Fruit fly (Drosophila melanogaster) Kc167 (cell line): ENCODE measurements around the gene Prp4k.

Experiments
- Myc ChIP-seq: fragments of >200 bp; optimal IDR thresholded peaks from 2 replicates; lab custom pipeline; 2017; ENCODE audit warnings: missing external identifiers
- Sin3A ChIP-seq: fragments of >200 bp; optimal IDR thresholded peaks from 2 replicates; lab custom pipeline; 2018; ENCODE audit warnings: missing external identifiers
- h ChIP-seq: fragments of >200 bp; optimal IDR thresholded peaks from 3 replicates; lab custom pipeline; 2018; ENCODE audit warnings: missing external identifiers
- insv ChIP-seq: fragments of >200 bp; optimal IDR thresholded peaks from 3 replicates; lab custom pipeline; 2018; ENCODE audit warnings: missing external identifiers
- psq ChIP-seq: fragments of >200 bp; optimal IDR thresholded peaks from 2 replicates; lab custom pipeline; 2017; ENCODE audit warnings: missing external identifiers
- ttk ChIP-seq: sonication (Bioruptor generic); optimal IDR thresholded peaks from 2 replicates; lab custom pipeline; 2017; ENCODE audit warnings: missing external identifiers

Prp4k gene

dm6 chr3L:224004-224951, 13.0 kb upstream of the Prp4k start:
- no peak for TF ChIP-seq insv (lab: Kevin White, UChicago)
- no peak for TF ChIP-seq h (lab: Kevin White, UChicago)
- TF ChIP-seq Myc (lab: Kevin White, UChicago) = no peak
- no peak for TF ChIP-seq ttk
- no peak for TF ChIP-seq psq (lab: Kevin White, UChicago)
- TF ChIP-seq Sin3A (lab: Kevin White, UChicago) = no peak

dm6 chr3L:223019-223902, 12.0 kb upstream of the Prp4k start, which contains the start of the genes pyx and CG33229:
pyx (minus strand) TSS chr3L:223069.
CG33229 (plus strand) TSS chr3L:223852.
- TF ChIP-seq Myc (lab: Kevin White, UChicago) (no peak), Sin3A (lab: Kevin White, UChicago) (no peak), ttk (no peak)

DNA sequence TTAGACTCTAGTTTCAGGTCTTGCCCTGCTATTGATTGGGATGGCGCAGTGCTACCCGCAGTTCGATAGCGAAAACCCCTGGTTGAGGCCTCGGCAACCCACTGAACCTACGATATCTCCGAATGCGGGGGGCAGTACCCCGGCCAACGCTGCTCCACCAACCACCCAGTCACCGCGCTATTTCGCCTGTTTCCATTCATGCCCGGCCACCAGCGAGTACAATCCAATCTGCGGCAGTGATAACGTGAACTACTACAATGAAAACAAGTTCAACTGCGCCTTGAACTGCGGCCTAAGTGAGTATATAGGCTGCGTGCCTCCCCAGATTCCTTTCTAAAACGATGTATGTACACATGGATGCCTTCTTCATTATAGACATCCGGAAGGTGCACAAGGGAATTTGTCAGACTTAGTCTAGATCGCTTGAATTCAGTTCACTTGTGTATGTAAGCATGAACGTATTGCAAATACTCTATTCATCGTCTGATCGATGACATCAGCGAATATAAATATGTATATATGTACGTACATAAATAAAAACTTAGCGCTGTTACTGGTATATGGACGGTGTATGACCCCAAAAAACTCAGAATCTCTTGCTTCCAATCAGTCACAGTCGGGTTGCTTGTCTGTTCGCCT, 6.3 kb upstream of the Prp4k start, which contains the start of gene CG13877:
TSS of gene CG13877 (plus strand) at position 589 of the 639 bp plus-strand sequence.
- no peak for TF ChIP-seq h (lab: Kevin White, UChicago)
- TF ChIP-seq ttk = no peak
- TF ChIP-seq insv (lab: Kevin White, UChicago) = no peak
- TF ChIP-seq Sin3A (lab: Kevin White, UChicago) = no peak
- no peak for TF ChIP-seq Myc (lab: Kevin White, UChicago)
- no peak for TF ChIP-seq psq (lab: Kevin White, UChicago)

dm6 chr3L:216325-216724, 5.1 kb upstream of the Prp4k start, which contains the start of gene Kaz1-ORFB:
Kaz1-ORFB (plus strand) TSS chr3L:216625.
- TF ChIP-seq Myc (lab: Kevin White, UChicago) (no peak), ttk (no peak), Sin3A (lab: Kevin White, UChicago) (no peak), psq (lab: Kevin White, UChicago) (no peak), insv (lab: Kevin White, UChicago) (no peak), h (lab: Kevin White, UChicago) (no peak)

DNA sequence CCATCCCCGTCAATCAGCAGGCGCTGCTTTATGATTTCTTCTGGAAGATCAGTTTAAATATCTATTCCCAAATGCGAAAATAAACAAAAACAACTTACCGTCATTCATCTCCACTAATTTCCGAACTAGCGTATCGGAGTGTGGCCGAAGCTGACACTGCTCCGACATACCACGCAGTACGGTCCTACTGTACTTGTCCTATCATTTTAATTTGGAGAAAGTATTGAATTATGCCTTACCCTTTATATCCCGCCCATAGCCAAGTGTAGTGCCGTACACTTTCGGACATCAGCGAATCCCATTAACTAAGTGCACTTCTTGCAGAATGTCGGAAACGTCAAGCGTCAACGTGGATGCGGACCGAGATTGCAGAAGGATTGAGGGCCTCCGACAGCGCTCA, 1.3 kb upstream of the Prp4k start, which contains the start of the genes thoc7 and Dis3l2:
TSS of gene thoc7 (minus strand) at position 168 of the 400 bp plus-strand sequence.
TSS of gene Dis3l2 (plus strand) at position 190 of the 400 bp plus-strand sequence.
- TF ChIP-seq h (lab: Kevin White, UChicago) (no peak), Sin3A (lab: Kevin White, UChicago) (no peak), Myc (lab: Kevin White, UChicago) (no peak), ttk (no peak), insv (lab: Kevin White, UChicago) (no peak), psq (lab: Kevin White, UChicago) (no peak)

DNA sequence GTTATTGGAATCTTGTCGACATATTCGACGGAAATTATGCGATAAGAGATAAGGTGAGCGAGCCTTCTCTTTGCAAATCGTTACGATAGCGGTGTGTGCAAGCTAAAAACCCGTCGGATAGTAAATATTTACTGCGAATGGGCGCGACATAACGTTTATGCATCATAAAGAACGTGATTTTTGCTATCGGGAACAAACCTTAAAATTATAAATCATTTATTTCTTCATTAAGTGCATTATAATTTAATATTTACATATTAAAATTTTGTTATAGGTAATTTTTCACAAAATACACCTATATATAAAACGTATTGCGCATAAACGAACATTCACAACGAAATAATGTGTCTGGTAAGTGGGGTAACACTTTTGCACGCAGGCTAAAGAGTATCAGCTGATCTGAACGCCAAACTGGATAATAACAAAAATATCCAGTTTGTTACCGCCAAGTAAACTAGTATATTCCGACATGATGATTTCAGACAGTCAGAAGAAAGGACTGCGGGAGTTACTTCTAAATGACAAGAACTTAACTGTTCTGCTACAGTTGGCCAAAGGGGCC, 5.5 kb downstream of the Prp4k start, which contains the start of the genes Gk1 and CG13876:
TSS of gene Gk1 (minus strand) at position 122 of the 562 bp plus-strand sequence.
TSS of gene CG13876 (plus strand) at position 412 of the 562 bp plus-strand sequence.
- TF ChIP-seq psq (lab: Kevin White, UChicago) (no peak), ttk (no peak), h (lab: Kevin White, UChicago) (no peak), insv (lab: Kevin White, UChicago) (no peak), Myc (lab: Kevin White, UChicago) (no peak), Sin3A (lab: Kevin White, UChicago) (no peak)

DNA sequence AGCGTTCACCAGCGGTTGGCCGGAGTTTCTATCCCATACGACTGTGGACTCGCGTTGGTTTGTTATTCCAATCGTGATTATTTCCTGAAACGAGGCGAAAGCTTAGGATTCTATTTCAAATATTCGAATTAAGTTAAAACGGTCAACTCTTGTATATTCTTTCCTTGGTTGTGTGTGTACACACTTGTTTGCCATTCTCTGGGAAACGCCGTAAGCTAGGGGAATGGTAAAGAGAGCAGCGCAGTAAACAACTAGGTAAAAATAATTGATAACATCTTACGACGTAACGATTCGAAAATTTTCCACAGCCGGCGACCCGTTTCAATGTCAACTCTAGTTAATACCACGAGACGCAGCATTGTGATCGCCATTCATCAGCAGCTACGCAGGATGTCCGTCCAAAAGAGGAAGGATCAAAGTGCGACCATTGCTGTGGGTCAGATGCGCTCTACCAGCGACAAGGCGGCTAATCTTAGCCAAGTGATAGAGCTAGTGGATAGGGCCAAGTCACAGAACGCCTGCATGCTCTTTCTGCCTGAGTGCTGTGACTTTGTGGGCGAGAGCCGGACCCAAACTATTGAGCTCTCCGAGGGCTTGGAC, 7.6 kb downstream of the Prp4k start, which contains the start of gene NitFhit:
TSS of gene NitFhit (plus strand) at position 195 of the 600 bp plus-strand sequence.
- TF ChIP-seq insv (lab: Kevin White, UChicago) (no peak), Sin3A (lab: Kevin White, UChicago) (no peak), ttk (no peak), psq (lab: Kevin White, UChicago) (no peak), Myc (lab: Kevin White, UChicago) (no peak), h (lab: Kevin White, UChicago) (no peak)

dm6 chr3L:199754-200596, 11.3 kb downstream of the Prp4k start, which contains the start of the genes rno and mri:
rno (minus strand) TSS chr3L:199762.
mri (plus strand) TSS chr3L:200174.
- TF ChIP-seq Sin3A (lab: Kevin White, UChicago) = no peak

DNA sequence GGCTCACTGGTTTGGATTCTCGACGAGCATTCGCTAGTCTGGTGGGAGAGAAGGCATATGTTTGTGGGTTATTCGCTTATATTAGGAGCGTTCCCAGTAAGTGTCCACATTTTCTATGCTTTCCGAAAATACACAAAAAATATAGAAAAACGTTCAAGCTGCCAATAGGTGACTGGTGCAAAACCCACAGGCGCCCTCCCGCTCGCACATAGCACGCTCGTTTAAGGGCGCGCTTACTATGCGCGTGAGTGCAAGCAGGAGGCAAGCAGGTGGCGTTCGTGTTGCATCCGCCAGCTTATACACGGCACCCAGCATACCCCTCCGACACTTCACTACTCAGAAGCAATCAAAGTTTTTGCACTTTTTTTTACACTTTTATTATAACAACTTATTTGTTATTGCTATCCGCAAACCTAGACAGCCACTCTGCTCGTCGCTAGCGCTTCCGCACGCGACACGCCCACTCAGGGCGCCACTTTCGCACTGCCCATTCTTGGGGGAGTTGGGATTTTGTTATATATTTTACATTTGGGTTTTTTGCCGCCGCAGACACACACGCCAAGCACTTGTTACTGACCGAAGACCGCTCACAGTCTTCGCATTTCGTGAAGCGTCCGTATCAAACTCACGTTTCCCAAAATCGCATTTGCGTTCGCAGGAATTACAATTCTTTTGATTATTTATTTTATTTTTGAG, 12.1 kb downstream of the Prp4k start:
- no peak for TF ChIP-seq insv (lab: Kevin White, UChicago)
- TF ChIP-seq psq (lab: Kevin White, UChicago) = no peak
- no peak for TF ChIP-seq h (lab: Kevin White, UChicago)
- no peak for TF ChIP-seq ttk
- no peak for TF ChIP-seq Sin3A (lab: Kevin White, UChicago)
- no peak for TF ChIP-seq Myc (lab: Kevin White, UChicago)
